Worm (Caenorhabditis elegans) whole organism, L4 larva: ENCODE results near the gene tost-1.

Source experiments
- F37D6.2 ChIP-seq: sonication (generic microtip); optimal IDR thresholded peaks from 2 replicates; lab custom pipeline; 2016; ENCODE audit warnings: mild to moderate bottlenecking, missing genetic modification characterization, missing compliant biosample characterization
- F49E8.2 ChIP-seq: sonication (generic microtip); optimal IDR thresholded peaks from 2 replicates; lab custom pipeline; 2016; ENCODE audit warnings: missing compliant biosample characterization, mild to moderate bottlenecking, missing genetic modification characterization, borderline replicate concordance
- ZK337.2 ChIP-seq: fragments of 200-800 bp; sonication (Bioruptor generic); IDR thresholded peaks from 2 replicates; pipeline ENCODE4 v1.3.6; 2022; ENCODE audit warnings: missing genetic modification reagents, missing genetic modification characterization, missing compliant biosample characterization
- ama-1 ChIP-seq: fragments of 150-350 bp; optimal IDR thresholded peaks from 2 replicates; lab custom pipeline; 2014; ENCODE audit warnings: inconsistent platforms, mixed read lengths
- arid-1 ChIP-seq: fragments of 200-800 bp; sonication (Bioruptor generic); conservative IDR thresholded peaks from 2 replicates; pipeline ENCODE4 v1.3.6; 2022; ENCODE audit warnings: missing genetic modification reagents, missing genetic modification characterization, missing compliant biosample characterization
- daf-12 ChIP-seq: fragments of 150-350 bp; optimal IDR thresholded peaks from 2 replicates; lab custom pipeline; 2014; ENCODE audit warnings: missing biosample characterization, missing genetic modification reagents, missing genetic modification characterization
- dmd-6 ChIP-seq: fragments of 200-800 bp; sonication (Bioruptor generic); IDR thresholded peaks from 2 replicates; pipeline ENCODE4 v1.3.6; 2022; ENCODE audit warnings: missing genetic modification reagents, missing genetic modification characterization, missing compliant biosample characterization
- gei-8 ChIP-seq: fragments of 200-800 bp; sonication (Bioruptor generic); optimal IDR thresholded peaks from 2 replicates; lab custom pipeline; 2018; ENCODE audit warnings: mild to moderate bottlenecking, missing genetic modification characterization, missing compliant biosample characterization
- hlh-11 ChIP-seq: fragments of 200-800 bp; sonication (Bioruptor generic); optimal IDR thresholded peaks from 2 replicates; lab custom pipeline; 2018; ENCODE audit warnings: mild to moderate bottlenecking, missing genetic modification characterization, missing compliant biosample characterization
- hlh-30 ChIP-seq: sonication (generic microtip); optimal IDR thresholded peaks from 2 replicates; lab custom pipeline; 2017; ENCODE audit warnings: antibody characterized with exemption, mild to moderate bottlenecking, missing genetic modification characterization, missing compliant biosample characterization; ENCODE audit not compliant: insufficient read depth
- lim-7 ChIP-seq: fragments of 200-800 bp; sonication (Bioruptor generic); IDR thresholded peaks from 2 replicates; pipeline ENCODE4 v1.3.6; 2022; ENCODE audit warnings: missing genetic modification characterization, missing compliant biosample characterization
- lin-1 ChIP-seq: fragments of 200-800 bp; sonication (Bioruptor generic); IDR thresholded peaks from 2 replicates; pipeline ENCODE4 v1.3.6; 2022; ENCODE audit warnings: missing genetic modification reagents, missing genetic modification characterization, missing compliant biosample characterization
- lin-13 ChIP-seq: fragments of 150-350 bp; optimal IDR thresholded peaks from 2 replicates; lab custom pipeline; 2014; ENCODE audit warnings: missing biosample characterization, missing genetic modification reagents, missing genetic modification characterization
- mxl-2 ChIP-seq: fragments of 200-800 bp; sonication (Bioruptor generic); conservative IDR thresholded peaks from 2 replicates; pipeline ENCODE4 v1.3.6; 2022; ENCODE audit warnings: missing genetic modification reagents, missing genetic modification characterization, missing compliant biosample characterization
- mxl-3 ChIP-seq: fragments of 200-800 bp; sonication (Bioruptor generic); optimal IDR thresholded peaks from 2 replicates; lab custom pipeline; 2018; ENCODE audit warnings: mild to moderate bottlenecking, missing genetic modification characterization, missing compliant biosample characterization
- nhr-10 ChIP-seq: fragments of 150-350 bp; optimal IDR thresholded peaks from 2 replicates; lab custom pipeline; 2014; ENCODE audit warnings: missing biosample characterization, missing genetic modification characterization
- nhr-102 ChIP-seq: sonication (generic microtip); optimal IDR thresholded peaks from 2 replicates; lab custom pipeline; 2016; ENCODE audit warnings: mild to moderate bottlenecking, missing genetic modification characterization, moderate library complexity, missing compliant biosample characterization
- nhr-11 ChIP-seq: fragments of 150-350 bp; optimal IDR thresholded peaks from 2 replicates; lab custom pipeline; 2014; ENCODE audit warnings: missing biosample characterization, missing genetic modification characterization
- nhr-111 ChIP-seq: fragments of 200-800 bp; sonication (Bioruptor generic); optimal IDR thresholded peaks from 2 replicates; lab custom pipeline; 2018; ENCODE audit warnings: mild to moderate bottlenecking, missing genetic modification characterization, missing compliant biosample characterization
- nhr-48 ChIP-seq: sonication (generic microtip); optimal IDR thresholded peaks from 2 replicates; lab custom pipeline; 2016; ENCODE audit warnings: mild to moderate bottlenecking, missing genetic modification characterization, missing compliant biosample characterization
- nhr-6 ChIP-seq: fragments of 150-350 bp; optimal IDR thresholded peaks from 2 replicates; lab custom pipeline; 2014; ENCODE audit warnings: missing biosample characterization, missing genetic modification characterization
- rbr-2 ChIP-seq: sonication (generic microtip); optimal IDR thresholded peaks from 2 replicates; lab custom pipeline; 2016; ENCODE audit warnings: missing genotype, missing genetic modification characterization, missing compliant biosample characterization
- saeg-2 ChIP-seq: fragments of 200-800 bp; sonication (Bioruptor generic); IDR thresholded peaks from 2 replicates; pipeline ENCODE4 v1.3.6; 2022; ENCODE audit warnings: missing genetic modification reagents, missing genetic modification characterization, missing compliant biosample characterization
- snpc-1.2 ChIP-seq: fragments of 200-800 bp; sonication (Bioruptor generic); IDR thresholded peaks from 2 replicates; pipeline ENCODE4 v1.3.6; 2022; ENCODE audit warnings: missing genetic modification reagents, missing genetic modification characterization, missing compliant biosample characterization
- vab-7 ChIP-seq: fragments of 200-800 bp; sonication (Bioruptor generic); IDR thresholded peaks from 2 replicates; pipeline ENCODE4 v1.3.6; 2022; ENCODE audit warnings: missing genetic modification reagents, missing genetic modification characterization, missing compliant biosample characterization
- zfp-2 ChIP-seq: sonication (generic microtip); optimal IDR thresholded peaks from 2 replicates; lab custom pipeline; 2016; ENCODE audit warnings: mild to moderate bottlenecking, missing genetic modification characterization, missing compliant biosample characterization
- zfp-3 ChIP-seq: fragments of 200-800 bp; sonication (Bioruptor generic); conservative IDR thresholded peaks from 2 replicates; pipeline ENCODE4 v1.3.6; 2022; ENCODE audit warnings: missing genetic modification reagents, missing genetic modification characterization, missing compliant biosample characterization
- zip-11 ChIP-seq: fragments of 200-800 bp; sonication (Bioruptor generic); IDR thresholded peaks from 2 replicates; pipeline ENCODE4 v1.3.6; 2022; ENCODE audit warnings: missing genetic modification characterization, missing compliant biosample characterization

The tost-1 gene

DNA sequence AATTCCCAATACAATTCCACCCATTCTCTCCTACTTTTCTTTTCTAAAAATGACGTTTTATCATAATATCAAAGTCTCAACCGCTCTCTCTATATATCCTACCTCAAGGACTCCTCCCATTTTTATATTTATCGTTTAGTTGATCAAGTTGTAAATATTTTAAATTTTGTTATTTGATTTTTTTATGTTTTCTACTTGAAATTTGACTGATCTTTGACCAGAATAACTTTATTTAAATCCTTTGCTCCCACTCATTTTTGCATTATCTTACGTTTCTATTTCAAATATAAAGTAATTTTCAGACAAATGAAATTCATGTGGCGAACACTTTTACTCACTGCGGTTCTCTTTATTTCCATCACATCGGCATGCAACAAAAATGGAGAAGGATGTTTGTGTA lies 40.7 kb downstream of the tost-1 start, which contains the start of the genes acbp-7 and F26A1.19:
TSS of gene acbp-7 (plus strand) at position 301 of the 400 bp plus-strand sequence.
TSS of gene F26A1.19 (plus strand) at position 303 of the 400 bp plus-strand sequence.
- TF ChIP-seq F37D6.2 (tag; lab: Kevin White, UChicago) (no peak), mxl-2 (GFP tag; lab: Robert Waterston, UW) (no peak), saeg-2 (GFP tag; lab: Robert Waterston, UW) (no peak), ZK337.2 (GFP tag; lab: Robert Waterston, UW) (no peak), nhr-111 (no peak), hlh-11 (no peak), dmd-6 (GFP tag; lab: Robert Waterston, UW) (no peak), nhr-11 (no peak), lim-7 (no peak), nhr-48 (tag; lab: Kevin White, UChicago) (no peak), arid-1 (GFP tag; lab: Robert Waterston, UW) (no peak)

ce11 chrIII:4830207-4830606 lies 47.9 kb downstream of the tost-1 start, which contains the start of gene nspd-9:
Gene nspd-9 (minus strand): TSS chrIII:4830307.
- TF ChIP-seq rbr-2 (no peak), hlh-30 (tag; lab: Kevin White, UChicago) (no peak), daf-12 (tag; lab: Kevin White, UChicago) (no peak)

ce11 chrIII:4829440-4829839 lies 48.7 kb downstream of the tost-1 start, which contains the start of gene F26A1.9:
Gene F26A1.9 (minus strand): TSS chrIII:4829540.
- TF ChIP-seq nhr-102 (no peak), snpc-1.2 (GFP tag; lab: Robert Waterston, UW) (no peak), lin-13 (GFP tag; lab: Kevin White, UChicago) (no peak), zip-11 (GFP tag; lab: Robert Waterston, UW) (no peak), gei-8 (GFP tag; lab: Kevin White, UChicago) (no peak), ZK337.2 (GFP tag; lab: Robert Waterston, UW) (no peak), lin-1 (GFP tag; lab: Robert Waterston, UW) (no peak), nhr-48 (tag; lab: Kevin White, UChicago) (no peak), vab-7 (GFP tag; lab: Robert Waterston, UW) (no peak), daf-12 (tag; lab: Kevin White, UChicago) (no peak), nhr-6 (tag; lab: Kevin White, UChicago) (no peak), arid-1 (GFP tag; lab: Robert Waterston, UW) (no peak), nhr-10 (tag; lab: Kevin White, UChicago) (no peak), zfp-2 (no peak), F37D6.2 (tag; lab: Kevin White, UChicago) (no peak), zfp-3 (GFP tag; lab: Robert Waterston, UW) (no peak), F49E8.2 (tag; lab: Kevin White, UChicago) (no peak), ama-1 (lab: Kevin White, UChicago) (no peak), dmd-6 (GFP tag; lab: Robert Waterston, UW) (no peak), mxl-3 (no peak)
